Worm (Caenorhabditis elegans): ENCODE results near the gene F53B1.2.

The F53B1.2 gene

ce11 chrX:2070418-2070996, 38.3 kb upstream of the F53B1.2 start, which contains the start of gene acl-4:
Gene acl-4 (minus strand): TSS chrX:2070444.
- no peak for TF ChIP-seq D2030.7 (GFP tag; IDR thresholded peaks at IDR 0.05)
- no peak for TF ChIP-seq egl-44 (GFP tag; IDR thresholded peaks at IDR 0.05)
- TF ChIP-seq dpff-1 (tag; optimal IDR thresholded peaks at IDR 0.05), result no peak
- no peak for TF ChIP-seq F49E8.2 (tag; optimal IDR thresholded peaks at IDR 0.05; ENCODE audit: insufficient read depth)
- peak; percentile 29 for TF ChIP-seq somi-1 (GFP tag; optimal IDR thresholded peaks at IDR 0.05)
- no peak for TF ChIP-seq unc-130 (GFP tag; optimal IDR thresholded peaks at IDR 0.05)
- TF ChIP-seq snpc-1.1 (tag; optimal IDR thresholded peaks at IDR 0.05; ENCODE audit: insufficient read depth), result no peak
- no peak for TF ChIP-seq mel-28 (tag; optimal IDR thresholded peaks at IDR 0.05; ENCODE audit: borderline replicate concordance)
- no peak for TF ChIP-seq C06A6.2 (GFP tag; conservative IDR thresholded peaks at IDR 0.05)
- TF ChIP-seq let-526 (GFP tag; IDR thresholded peaks at IDR 0.05), result no peak
- TF ChIP-seq tbp1 (GFP tag; optimal IDR thresholded peaks at IDR 0.05), result no peak
- no peak for TF ChIP-seq zfh-2 (GFP tag; conservative IDR thresholded peaks at IDR 0.05)
- no peak for TF ChIP-seq hrde-1 (tag; optimal IDR thresholded peaks at IDR 0.05; ENCODE audit: borderline replicate concordance)
- TF ChIP-seq K11D2.4 (GFP tag; IDR thresholded peaks at IDR 0.05), result peak; percentile 19; the same call in 1 of the 2 replicates
- TF ChIP-seq ztf-3 (GFP tag; optimal IDR thresholded peaks at IDR 0.05), result no peak
- no peak for TF ChIP-seq rcor-1 (GFP tag; IDR thresholded peaks at IDR 0.05)
- TF ChIP-seq snpc-3.4 (tag; optimal IDR thresholded peaks at IDR 0.05), result no peak
- no peak for TF ChIP-seq die-1 (tag; optimal IDR thresholded peaks at IDR 0.05)
- peak; percentile 36 for TF ChIP-seq atf-7 (tag; optimal IDR thresholded peaks at IDR 0.05)
- no peak for TF ChIP-seq mcd-1 (GFP tag; IDR thresholded peaks at IDR 0.05)
- no peak for TF ChIP-seq him-1 (tag; optimal IDR thresholded peaks at IDR 0.05)
- TF ChIP-seq lin-35 (GFP tag; optimal IDR thresholded peaks at IDR 0.05), result no peak
- no peak for TF ChIP-seq F37B4.10 (GFP tag; IDR thresholded peaks at IDR 0.05)
- no peak for TF ChIP-seq mes-4 (tag; optimal IDR thresholded peaks at IDR 0.05)
- no peak for TF ChIP-seq C17E4.6 (GFP tag; IDR thresholded peaks at IDR 0.05)
- TF ChIP-seq egl-18 (GFP tag; IDR thresholded peaks at IDR 0.05), result no peak
- TF ChIP-seq lsl-1 (GFP tag; optimal IDR thresholded peaks at IDR 0.05), result no peak
- TF ChIP-seq ccch-3 (GFP tag; optimal IDR thresholded peaks at IDR 0.05), result no peak
- TF ChIP-seq ceh-40 (GFP tag; IDR thresholded peaks at IDR 0.05), result no peak
- TF ChIP-seq ceh-58 (GFP tag; IDR thresholded peaks at IDR 0.05), result no peak
- TF ChIP-seq pbrm-1 (GFP tag; IDR thresholded peaks at IDR 0.05), result no peak
- no peak for TF ChIP-seq ceh-79 (tag; optimal IDR thresholded peaks at IDR 0.05)
- no peak for TF ChIP-seq F57A8.1 (GFP tag; optimal IDR thresholded peaks at IDR 0.05)
- no peak for TF ChIP-seq nhr-120 (GFP tag; IDR thresholded peaks at IDR 0.05)
- TF ChIP-seq Y56A3A.18 (GFP tag; IDR thresholded peaks at IDR 0.05), result no peak
- TF ChIP-seq ztf-26 (tag; optimal IDR thresholded peaks at IDR 0.05), result peak; percentile 24
- no peak for TF ChIP-seq madf-6 (GFP tag; IDR thresholded peaks at IDR 0.05)
- no peak for TF ChIP-seq pha-4 (tag; optimal IDR thresholded peaks at IDR 0.05)
- TF ChIP-seq bed-2 (GFP tag; IDR thresholded peaks at IDR 0.05), result no peak
- no peak for TF ChIP-seq mxl-1 (tag; optimal IDR thresholded peaks at IDR 0.05)
- TF ChIP-seq unc-62 (GFP tag; optimal IDR thresholded peaks at IDR 0.05), result peak; percentile 32
- no peak for TF ChIP-seq attf-3 (GFP tag; conservative IDR thresholded peaks at IDR 0.05)
- TF ChIP-seq egrh-3 (GFP tag; IDR thresholded peaks at IDR 0.05), result no peak
- no peak for TF ChIP-seq snpc-4 (GFP tag; optimal IDR thresholded peaks at IDR 0.05)
- no peak for TF ChIP-seq snpc-4 (tag; optimal IDR thresholded peaks at IDR 0.05)
- TF ChIP-seq F39B2.1 (GFP tag; IDR thresholded peaks at IDR 0.05), result no peak
- TF ChIP-seq nhr-179 (tag; optimal IDR thresholded peaks at IDR 0.05), result no peak
- no peak for TF ChIP-seq tbx-9 (tag; optimal IDR thresholded peaks at IDR 0.05; ENCODE audit: borderline replicate concordance)
- no peak for TF ChIP-seq nfya-1 (tag; optimal IDR thresholded peaks at IDR 0.05; ENCODE audit: borderline replicate concordance, insufficient read depth)

Measured in whole organism, young adult.